Fruit fly (Drosophila melanogaster) whole organism, prepupa: ENCODE data around the gene CG14036.
A peak's percentile ranks its signal among the peaks of the same experiment; 100 is the strongest.

Source experiments
- CG10631 ChIP-seq: fragments of 200-800 bp; sonication (Bioruptor generic); optimal IDR thresholded peaks from 2 replicates; lab custom pipeline; 2016; ENCODE audit warnings: missing biosample characterization, missing genetic modification characterization
- CG11762 ChIP-seq: fragments of 200-800 bp; sonication (Bioruptor generic); optimal IDR thresholded peaks from 3 replicates; lab custom pipeline; 2016; ENCODE audit warnings: missing biosample characterization, missing genetic modification characterization; ENCODE audit not compliant: insufficient read depth
- CG11902 ChIP-seq: fragments of 200-800 bp; sonication (Bioruptor generic); optimal IDR thresholded peaks from 3 replicates; lab custom pipeline; 2016; ENCODE audit warnings: missing biosample characterization, missing genetic modification characterization
- CG15336 ChIP-seq: fragments of 200-800 bp; sonication (Bioruptor generic); IDR thresholded peaks from 2 replicates; pipeline ENCODE4 v1.3.6; 2022; ENCODE audit warnings: missing biosample characterization, missing genetic modification characterization
- CG1621 ChIP-seq: fragments of 200-800 bp; sonication (Bioruptor generic); optimal IDR thresholded peaks from 3 replicates; lab custom pipeline; 2018; ENCODE audit warnings: missing biosample characterization, mild to moderate bottlenecking, missing genetic modification characterization
- CG3032 ChIP-seq: fragments of 200-800 bp; optimal IDR thresholded peaks from 2 replicates; lab custom pipeline; 2019; ENCODE audit warnings: missing biosample characterization, mild to moderate bottlenecking, missing genetic modification characterization, moderate library complexity
- CG31627 ChIP-seq: fragments of 200-800 bp; sonication (Bioruptor generic); optimal IDR thresholded peaks from 3 replicates; lab custom pipeline; 2016; ENCODE audit warnings: missing biosample characterization, missing genetic modification characterization
- CG32006 ChIP-seq: fragments of 200-800 bp; sonication (Bioruptor generic); optimal IDR thresholded peaks from 3 replicates; lab custom pipeline; 2017; ENCODE audit warnings: missing biosample characterization, mild to moderate bottlenecking, missing genetic modification characterization
- CG34406 ChIP-seq: fragments of 200-800 bp; sonication (Bioruptor generic); optimal IDR thresholded peaks from 3 replicates; lab custom pipeline; 2016; ENCODE audit warnings: missing biosample characterization, missing genetic modification characterization
- CG4318 ChIP-seq: fragments of 200-800 bp; sonication (Bioruptor generic); optimal IDR thresholded peaks from 3 replicates; lab custom pipeline; 2017; ENCODE audit warnings: missing biosample characterization, mild to moderate bottlenecking, missing genetic modification characterization
- CG6163 ChIP-seq: fragments of 200-800 bp; sonication (Bioruptor generic); IDR thresholded peaks from 3 replicates; pipeline ENCODE4 v1.3.6; 2022; ENCODE audit warnings: missing biosample characterization, missing genetic modification characterization
- CG6276 ChIP-seq: fragments of 200-800 bp; sonication (Bioruptor generic); optimal IDR thresholded peaks from 2 replicates; lab custom pipeline; 2017; ENCODE audit warnings: missing biosample characterization, mild to moderate bottlenecking, missing genetic modification characterization
- CG6792 ChIP-seq: fragments of 200-800 bp; sonication (Bioruptor generic); optimal IDR thresholded peaks from 3 replicates; lab custom pipeline; 2016; ENCODE audit warnings: missing biosample characterization, missing genetic modification characterization
- CG6854 ChIP-seq: fragments of 200-800 bp; sonication (Bioruptor generic); optimal IDR thresholded peaks from 2 replicates; lab custom pipeline; 2017; ENCODE audit warnings: missing biosample characterization, mild to moderate bottlenecking, missing genetic modification characterization
- CG7368 ChIP-seq: fragments of 200-800 bp; sonication (Bioruptor generic); optimal IDR thresholded peaks from 3 replicates; lab custom pipeline; 2016; ENCODE audit warnings: missing biosample characterization, missing genetic modification characterization
- CG8632 ChIP-seq: fragments of 200-800 bp; sonication (Bioruptor generic); optimal IDR thresholded peaks from 3 replicates; lab custom pipeline; 2016; ENCODE audit warnings: missing biosample characterization, missing genetic modification characterization
- CG9139 ChIP-seq: fragments of 200-800 bp; sonication (Bioruptor generic); optimal IDR thresholded peaks from 3 replicates; lab custom pipeline; 2017; ENCODE audit warnings: missing biosample characterization, mild to moderate bottlenecking, missing genetic modification characterization
- Eip75B ChIP-seq: fragments of 200-800 bp; sonication (Bioruptor generic); optimal IDR thresholded peaks from 3 replicates; lab custom pipeline; 2016; ENCODE audit warnings: missing biosample characterization, missing genetic modification characterization
- Eip78C ChIP-seq: fragments of 200-800 bp; sonication (Bioruptor generic); peaks from one replicate; lab custom pipeline; 2016; ENCODE audit warnings: missing biosample characterization, missing genetic modification characterization
- Eip93F ChIP-seq: fragments of 200-800 bp; sonication (Bioruptor generic); optimal IDR thresholded peaks from 2 replicates; lab custom pipeline; 2016; ENCODE audit warnings: missing biosample characterization, mild to moderate bottlenecking, missing genetic modification characterization
- Ets96B ChIP-seq: fragments of 200-800 bp; optimal IDR thresholded peaks from 2 replicates; lab custom pipeline; 2019; ENCODE audit warnings: missing biosample characterization, mild to moderate bottlenecking, missing genetic modification characterization, moderate library complexity
- Hr38 ChIP-seq: sonication (Bioruptor generic); optimal IDR thresholded peaks from 2 replicates; lab custom pipeline; 2016; ENCODE audit warnings: missing biosample characterization, missing genetic modification characterization
- Hr39 ChIP-seq: fragments of 200-800 bp; sonication (Bioruptor generic); optimal IDR thresholded peaks from 2 replicates; lab custom pipeline; 2016; ENCODE audit warnings: missing biosample characterization, missing genetic modification characterization
- Lpt ChIP-seq: fragments of 200-800 bp; sonication (Bioruptor generic); optimal IDR thresholded peaks from 3 replicates; lab custom pipeline; 2016; ENCODE audit warnings: missing biosample characterization, missing genetic modification characterization
- Met ChIP-seq: fragments of 200-800 bp; sonication (Bioruptor generic); optimal IDR thresholded peaks from 3 replicates; lab custom pipeline; 2016; ENCODE audit warnings: missing biosample characterization, missing genetic modification characterization
- OdsH ChIP-seq: fragments of 200-800 bp; sonication (Bioruptor generic); optimal IDR thresholded peaks from 3 replicates; lab custom pipeline; 2016; ENCODE audit warnings: missing biosample characterization, missing genetic modification characterization
- Smox ChIP-seq: fragments of 200-800 bp; sonication (Bioruptor generic); optimal IDR thresholded peaks from 3 replicates; lab custom pipeline; 2016; ENCODE audit warnings: missing biosample characterization, missing genetic modification characterization
- Sox102F ChIP-seq: fragments of 200-800 bp; sonication (Bioruptor generic); optimal IDR thresholded peaks from 2 replicates; lab custom pipeline; 2016; ENCODE audit warnings: missing biosample characterization, mild to moderate bottlenecking, missing genetic modification characterization
- Sox14 ChIP-seq: fragments of 200-800 bp; sonication (Bioruptor generic); optimal IDR thresholded peaks from 3 replicates; lab custom pipeline; 2016; ENCODE audit warnings: missing biosample characterization, missing genetic modification characterization
- Sox15 ChIP-seq: fragments of 200-800 bp; sonication (Bioruptor generic); optimal IDR thresholded peaks from 3 replicates; lab custom pipeline; 2016; ENCODE audit warnings: missing biosample characterization, missing genetic modification characterization
- achi ChIP-seq: fragments of 200-800 bp; sonication (Bioruptor generic); optimal IDR thresholded peaks from 3 replicates; lab custom pipeline; 2016; ENCODE audit warnings: missing biosample characterization, missing genetic modification characterization
- acj6 ChIP-seq: fragments of 200-800 bp; sonication (Bioruptor generic); optimal IDR thresholded peaks from 3 replicates; lab custom pipeline; 2016; ENCODE audit warnings: missing biosample characterization, missing genetic modification characterization
- cyc ChIP-seq: fragments of 200-800 bp; sonication (Bioruptor generic); optimal IDR thresholded peaks from 3 replicates; lab custom pipeline; 2016; ENCODE audit warnings: missing biosample characterization, missing genetic modification characterization
- dac ChIP-seq: fragments of 200-800 bp; sonication (Bioruptor generic); optimal IDR thresholded peaks from 2 replicates; lab custom pipeline; 2017; ENCODE audit warnings: missing biosample characterization, mild to moderate bottlenecking, missing genetic modification characterization
- dsx ChIP-seq: fragments of 200-800 bp; optimal IDR thresholded peaks from 3 replicates; lab custom pipeline; 2019; ENCODE audit warnings: missing biosample characterization, mild to moderate bottlenecking, missing genetic modification characterization, moderate library complexity; ENCODE audit not compliant: poor library complexity, severe bottlenecking
- eg ChIP-seq: fragments of 200-800 bp; sonication (Bioruptor generic); IDR thresholded peaks from 3 replicates; pipeline ENCODE4 v1.3.6; 2022; ENCODE audit warnings: missing biosample characterization, missing genetic modification characterization
- fd59A ChIP-seq: fragments of 200-800 bp; sonication (Bioruptor generic); optimal IDR thresholded peaks from 2 replicates; lab custom pipeline; 2017; ENCODE audit warnings: missing biosample characterization, mild to moderate bottlenecking, missing genetic modification characterization, missing genetic modification reagents
- fd85E ChIP-seq: fragments of 200-800 bp; sonication (Bioruptor generic); optimal IDR thresholded peaks from 3 replicates; lab custom pipeline; 2016; ENCODE audit warnings: missing biosample characterization, missing genetic modification characterization
- fkh ChIP-seq: fragments of 200-800 bp; sonication (Bioruptor generic); optimal IDR thresholded peaks from 3 replicates; lab custom pipeline; 2017; ENCODE audit warnings: missing biosample characterization, mild to moderate bottlenecking, missing genetic modification characterization, moderate library complexity
- lz ChIP-seq: fragments of 200-800 bp; sonication (Bioruptor generic); optimal IDR thresholded peaks from 3 replicates; lab custom pipeline; 2016; ENCODE audit warnings: missing biosample characterization, missing genetic modification characterization
- pdm3 ChIP-seq: fragments of 200-800 bp; sonication (Bioruptor generic); optimal IDR thresholded peaks from 3 replicates; lab custom pipeline; 2016; ENCODE audit warnings: missing biosample characterization, missing genetic modification characterization
- salr ChIP-seq, 2 experiments: fragments of 200-800 bp; sonication (Bioruptor generic); optimal IDR thresholded peaks; 3 replicates each; lab custom pipeline; 2016 to 2018; ENCODE audit warnings: missing biosample characterization in 2 of 2, missing genetic modification characterization in 2 of 2, mild to moderate bottlenecking in 1 of 2
- spab ChIP-seq: fragments of 200-800 bp; sonication (Bioruptor generic); optimal IDR thresholded peaks from 2 replicates; lab custom pipeline; 2017; ENCODE audit warnings: missing biosample characterization, mild to moderate bottlenecking, missing genetic modification characterization, missing genetic modification reagents
- svp ChIP-seq: fragments of 200-800 bp; sonication (Bioruptor generic); peaks from one replicate; lab custom pipeline; 2016; ENCODE audit warnings: missing biosample characterization, missing genetic modification characterization
- topi ChIP-seq: fragments of 200-800 bp; sonication (Bioruptor generic); optimal IDR thresholded peaks from 3 replicates; lab custom pipeline; 2016; ENCODE audit warnings: missing biosample characterization, missing genetic modification characterization

The CG14036 gene

DNA sequence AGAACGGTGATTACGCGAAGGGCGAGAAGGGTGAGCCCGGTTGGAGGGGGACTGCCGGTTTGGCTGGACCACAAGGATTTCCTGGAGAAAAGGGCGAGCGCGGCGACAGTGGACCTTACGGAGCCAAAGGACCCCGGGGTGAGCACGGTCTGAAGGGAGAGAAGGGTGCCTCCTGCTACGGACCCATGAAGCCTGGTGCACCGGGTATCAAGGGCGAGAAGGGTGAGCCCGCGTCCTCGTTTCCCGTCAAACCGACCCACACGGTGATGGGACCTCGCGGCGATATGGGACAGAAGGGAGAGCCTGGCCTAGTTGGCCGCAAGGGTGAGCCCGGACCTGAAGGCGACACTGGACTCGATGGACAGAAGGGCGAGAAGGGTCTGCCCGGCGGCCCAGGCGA lies 23.4 kb downstream of the CG14036 start:
- TF ChIP-seq CG10631 (no peak), CG6276 (GFP tag; lab: Kevin White, UChicago) (no peak), CG8632 (no peak), CG32006 (no peak), achi (GFP tag; lab: Kevin White, UChicago) (no peak), Smox (no peak), CG3032 (tag; lab: Kevin White, UChicago) (no peak), CG31627 (GFP tag; lab: Kevin White, UChicago) (no peak), Eip75B (GFP tag; lab: Kevin White, UChicago) (no peak), CG6792 (no peak), CG34406 (GFP tag; lab: Kevin White, UChicago) (no peak), fd59A (GFP tag; lab: Kevin White, UChicago) (no peak), CG11762 (GFP tag; lab: Kevin White, UChicago) (no peak), CG15336 (GFP tag; lab: Robert Waterston, UW) (no peak)

DNA sequence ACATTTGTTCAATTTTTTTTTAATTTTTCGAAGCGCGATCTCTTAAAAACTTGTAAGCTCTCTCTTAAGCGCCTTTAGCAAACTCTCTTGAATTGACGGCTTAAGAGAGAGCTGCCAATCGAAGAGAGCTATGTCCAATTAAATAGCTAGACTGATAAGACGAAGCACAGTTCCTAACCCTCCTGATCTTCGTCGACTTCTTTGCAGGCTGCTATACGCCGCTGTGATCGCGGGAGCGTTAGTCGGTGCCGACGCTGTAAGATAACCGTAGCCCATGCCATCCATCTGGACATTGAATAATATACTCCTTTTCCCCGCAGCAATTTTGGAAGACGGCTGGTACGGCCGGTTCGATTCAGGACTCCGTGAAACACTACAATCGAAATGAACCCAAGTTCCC lies 24.3 kb downstream of the CG14036 start:
- no peak for TF ChIP-seq fd59A (GFP tag; lab: Kevin White, UChicago)
- TF ChIP-seq CG32006 = no peak
- peak; percentile 99 for TF ChIP-seq svp (GFP tag; lab: Kevin White, UChicago)
- TF ChIP-seq, all 60 proteins: peak for 1

- no peak for TF ChIP-seq CG6276 (GFP tag; lab: Kevin White, UChicago)
- no peak for TF ChIP-seq CG11902 (GFP tag; lab: Kevin White, UChicago)
- TF ChIP-seq Eip78C (GFP tag; lab: Kevin White, UChicago) = no peak
- TF ChIP-seq, all 60 proteins: peak for 0
Measured at dm6 chr2L:5029809-5030108, 25.1 kb downstream of the CG14036 start.

DNA sequence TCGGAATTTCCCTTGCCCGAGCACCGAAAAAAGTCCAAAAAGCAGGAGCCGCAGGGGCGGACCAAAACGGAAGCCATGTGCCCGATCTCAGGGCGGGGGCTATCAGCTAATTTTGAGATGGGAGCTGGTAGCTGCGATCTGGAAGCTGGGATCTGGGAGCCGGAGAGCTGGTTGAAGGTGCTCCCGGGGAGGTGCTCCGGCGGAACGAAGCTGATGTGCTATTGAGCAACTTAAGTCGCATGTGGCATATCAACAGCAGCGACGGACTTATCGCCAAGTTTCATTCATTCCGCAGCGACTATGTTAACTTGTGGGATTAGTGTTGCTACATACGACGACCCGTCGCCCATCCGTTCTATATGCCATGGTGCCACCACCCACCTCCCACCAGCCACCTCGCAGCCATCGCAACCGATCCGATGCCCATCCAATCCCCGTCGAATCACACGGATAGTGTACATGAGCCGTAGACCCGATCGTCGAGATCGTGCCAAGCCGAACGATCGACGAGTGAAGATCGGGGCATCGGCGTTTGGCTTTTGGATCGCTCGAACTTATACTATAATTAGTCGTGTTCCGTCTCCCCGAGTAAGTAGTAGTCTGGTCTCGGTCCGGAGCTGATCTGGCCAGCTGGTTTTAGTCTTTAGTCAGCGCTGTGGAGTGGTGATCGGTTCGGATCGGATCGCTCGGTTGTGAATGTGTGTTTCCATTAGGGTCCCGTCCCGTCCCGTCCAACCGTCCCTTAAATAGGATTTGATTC lies 25.6 kb downstream of the CG14036 start, which contains the start of gene Col4a1:
TSS of gene Col4a1 (plus strand) at position 561 of the 760 bp plus-strand sequence.
- TF ChIP-seq svp (GFP tag; lab: Kevin White, UChicago) (peak; percentile 73), fkh (GFP tag; lab: Kevin White, UChicago) (no peak), OdsH (GFP tag; lab: Kevin White, UChicago) (no peak), CG3032 (tag; lab: Kevin White, UChicago) (no peak), spab (no peak), CG4318 (GFP tag; lab: Kevin White, UChicago) (no peak), Hr39 (GFP tag; lab: Kevin White, UChicago) (no peak), cyc (GFP tag; lab: Kevin White, UChicago) (no peak), eg (GFP tag; lab: Robert Waterston, UW) (0 out of 3 replicates have a peak, but pooled peaks have one; percentile 12), Sox102F (GFP tag; lab: Kevin White, UChicago) (no peak), Lpt (GFP tag; lab: Kevin White, UChicago) (no peak), Eip93F (GFP tag; lab: Kevin White, UChicago) (no peak), fd85E (GFP tag; lab: Kevin White, UChicago) (no peak), achi (GFP tag; lab: Kevin White, UChicago) (no peak), CG9139 (no peak), lz (GFP tag; lab: Kevin White, UChicago) (no peak), CG10631 (no peak), salr (GFP tag; optimal IDR thresholded peaks at IDR 0.05; lab: Kevin White, UChicago) (no peak), dac (GFP tag; lab: Kevin White, UChicago) (no peak), CG7368 (GFP tag; lab: Kevin White, UChicago) (no peak), Eip78C (GFP tag; lab: Kevin White, UChicago) (peak; percentile 15), dsx (GFP tag; lab: Kevin White, UChicago) (no peak), Hr38 (GFP tag; lab: Kevin White, UChicago) (no peak), Sox15 (GFP tag; lab: Kevin White, UChicago) (no peak), Sox14 (GFP tag; lab: Kevin White, UChicago) (no peak), acj6 (GFP tag; lab: Kevin White, UChicago) (no peak), CG6854 (GFP tag; lab: Kevin White, UChicago) (no peak), CG6163 (GFP tag; lab: Robert Waterston, UW) (0 out of 3 replicates have a peak, but pooled peaks have one; percentile 22), Smox (no peak), Ets96B (tag; lab: Kevin White, UChicago) (no peak), topi (no peak), pdm3 (GFP tag; lab: Kevin White, UChicago) (no peak), fd59A (GFP tag; lab: Kevin White, UChicago) (no peak), CG1621 (no peak), Met (GFP tag; lab: Kevin White, UChicago) (no peak)
